Fruit fly (Drosophila melanogaster) whole organism, pupa: ENCODE results near the gene Osi24.

Source experiments
- CG13204 ChIP-seq: fragments of 200-800 bp; sonication (Bioruptor generic); optimal IDR thresholded peaks from 2 replicates; lab custom pipeline; 2018; ENCODE audit warnings: missing biosample characterization, mild to moderate bottlenecking, missing genetic modification characterization, moderate library complexity
- CG14655 ChIP-seq: fragments of 200-800 bp; sonication (Bioruptor generic); optimal IDR thresholded peaks from 3 replicates; lab custom pipeline; 2017; ENCODE audit warnings: mild to moderate bottlenecking, missing biosample characterization, missing genetic modification reagents, missing genetic modification characterization
- CG15710 ChIP-seq: fragments of 200-800 bp; sonication (Bioruptor generic); optimal IDR thresholded peaks from 2 replicates; lab custom pipeline; 2018; ENCODE audit warnings: missing biosample characterization, mild to moderate bottlenecking, missing genetic modification characterization, moderate library complexity
- CG34367 ChIP-seq: fragments of 200-800 bp; sonication (Bioruptor generic); optimal IDR thresholded peaks from 2 replicates; lab custom pipeline; 2018; ENCODE audit warnings: missing biosample characterization, mild to moderate bottlenecking, missing genetic modification characterization
- CG4496 ChIP-seq: fragments of 200-800 bp; sonication (Bioruptor generic); IDR thresholded peaks from 3 replicates; pipeline ENCODE4 v1.3.6; 2022; ENCODE audit warnings: missing biosample characterization, missing genetic modification characterization
- CG8159 ChIP-seq: fragments of 200-800 bp; sonication (Bioruptor generic); optimal IDR thresholded peaks from 3 replicates; lab custom pipeline; 2018; ENCODE audit warnings: missing biosample characterization, mild to moderate bottlenecking, missing genetic modification characterization, moderate library complexity
- D1 ChIP-seq: fragments of 200-800 bp; sonication (Bioruptor generic); optimal IDR thresholded peaks from 2 replicates; lab custom pipeline; 2018; ENCODE audit warnings: missing biosample characterization, mild to moderate bottlenecking, missing genetic modification characterization, moderate library complexity
- EcR ChIP-seq: fragments of 200-800 bp; sonication (Bioruptor generic); optimal IDR thresholded peaks from 3 replicates; lab custom pipeline; 2019; ENCODE audit warnings: missing biosample characterization, missing genetic modification characterization, mild to moderate bottlenecking, moderate library complexity, missing genetic modification reagents
- Ets98B ChIP-seq: fragments of 200-800 bp; sonication (Bioruptor generic); IDR thresholded peaks from 2 replicates; pipeline ENCODE4 v1.3.6; 2022; ENCODE audit warnings: missing biosample characterization, missing genetic modification characterization
- gl ChIP-seq: fragments of 200-800 bp; sonication (Bioruptor generic); optimal IDR thresholded peaks from 2 replicates; lab custom pipeline; 2018; ENCODE audit warnings: missing biosample characterization, mild to moderate bottlenecking, missing genetic modification characterization

dm6 chr3R:6252809-6253208 is 54.2 kb downstream of the Osi24 start:
- TF ChIP-seq CG34367 (no peak), CG13204 (peak; percentile 14), CG14655 (GFP tag; lab: Kevin White, UChicago) (no peak), CG15710 (tag; lab: Kevin White, UChicago) (no peak), D1 (tag; lab: Kevin White, UChicago) (no peak), Ets98B (no peak), CG4496 (GFP tag; lab: Robert Waterston, UW) (no peak), EcR (GFP tag; lab: Kevin White, UChicago) (no peak), gl (no peak), CG8159 (tag; lab: Kevin White, UChicago) (no peak)
